Fruit fly (Drosophila melanogaster) Kc167 (cell line): ENCODE data around the gene Invadolysin.

Experiments
- Myc ChIP-seq: fragments of >200 bp; optimal IDR thresholded peaks from 2 replicates; lab custom pipeline; 2017; ENCODE audit warnings: missing external identifiers
- Sin3A ChIP-seq: fragments of >200 bp; optimal IDR thresholded peaks from 2 replicates; lab custom pipeline; 2018; ENCODE audit warnings: missing external identifiers
- h ChIP-seq: fragments of >200 bp; optimal IDR thresholded peaks from 3 replicates; lab custom pipeline; 2018; ENCODE audit warnings: missing external identifiers
- insv ChIP-seq: fragments of >200 bp; optimal IDR thresholded peaks from 3 replicates; lab custom pipeline; 2018; ENCODE audit warnings: missing external identifiers
- psq ChIP-seq: fragments of >200 bp; optimal IDR thresholded peaks from 2 replicates; lab custom pipeline; 2017; ENCODE audit warnings: missing external identifiers
- ttk ChIP-seq: sonication (Bioruptor generic); optimal IDR thresholded peaks from 2 replicates; lab custom pipeline; 2017; ENCODE audit warnings: missing external identifiers

Gene Invadolysin

dm6 chr3R:10130091-10130490, 14.4 kb upstream of the Invadolysin start:
- TF ChIP-seq Sin3A (no peak), ttk (no peak), Myc (lab: Kevin White, UChicago) (no peak), psq (no peak), insv (no peak), h (lab: Kevin White, UChicago) (no peak)

dm6 chr3R:10130975-10131529, 13.4 kb upstream of the Invadolysin start:
- TF ChIP-seq psq (no peak), insv (no peak), ttk (no peak), Sin3A (no peak), h (lab: Kevin White, UChicago) (no peak), Myc (lab: Kevin White, UChicago) (no peak)

dm6 chr3R:10132906-10133416, 11.5 kb upstream of the Invadolysin start:
- no peak for TF ChIP-seq h (lab: Kevin White, UChicago)
- no peak for TF ChIP-seq Sin3A
- TF ChIP-seq insv: no peak
- TF ChIP-seq ttk: no peak
- TF ChIP-seq Myc (lab: Kevin White, UChicago): no peak
- no peak for TF ChIP-seq psq

- TF ChIP-seq Myc (lab: Kevin White, UChicago) (no peak), Sin3A (no peak), insv (no peak), psq (peak; percentile 69), h (lab: Kevin White, UChicago) (no peak)
Measured at dm6 chr3R:10133419-10134340, 10.8 kb upstream of the Invadolysin start.

- TF ChIP-seq psq (peak; percentile 23), insv (no peak)
Measured at dm6 chr3R:10134341-10134668, 10.2 kb upstream of the Invadolysin start.

dm6 chr3R:10135011-10135410, 9.5 kb upstream of the Invadolysin start:
- TF ChIP-seq Myc (lab: Kevin White, UChicago) (no peak), Sin3A (no peak), h (lab: Kevin White, UChicago) (no peak), insv (no peak), psq (no peak), ttk (no peak)

- no peak for TF ChIP-seq Sin3A
- no peak for TF ChIP-seq ttk
- TF ChIP-seq insv: no peak
- no peak for TF ChIP-seq h (lab: Kevin White, UChicago)
- no peak for TF ChIP-seq Myc (lab: Kevin White, UChicago)
Measured at dm6 chr3R:10137801-10138200, 6.7 kb upstream of the Invadolysin start.

- TF ChIP-seq Myc (lab: Kevin White, UChicago) (no peak), insv (no peak), Sin3A (no peak), h (lab: Kevin White, UChicago) (no peak), psq (no peak), ttk (no peak)
Measured at dm6 chr3R:10138900-10139299, 5.6 kb upstream of the Invadolysin start.

dm6 chr3R:10139649-10140598, 4.5 kb upstream of the Invadolysin start, which contains the start of gene tws:
TSS of gene tws (minus strand) at chr3R:10139772.
- TF ChIP-seq insv (no peak), h (lab: Kevin White, UChicago) (no peak), Myc (lab: Kevin White, UChicago) (no peak), Sin3A (no peak), ttk (no peak), psq (no peak)

- TF ChIP-seq Myc (lab: Kevin White, UChicago) (no peak), ttk (no peak), Sin3A (no peak), h (lab: Kevin White, UChicago) (no peak), insv (no peak), psq (no peak)
Measured at dm6 chr3R:10142770-10143169, 1.7 kb upstream of the Invadolysin start, which contains the start of gene CG42759. TSS of gene CG42759 (plus strand) at chr3R:10143070.

- TF ChIP-seq h (lab: Kevin White, UChicago) (no peak), insv (no peak), psq (no peak), Myc (lab: Kevin White, UChicago) (no peak), Sin3A (no peak), ttk (no peak)
Measured at dm6 chr3R:10147176-10147575, 2.7 kb downstream of the Invadolysin start.

- TF ChIP-seq insv (no peak), psq (no peak), h (lab: Kevin White, UChicago) (no peak), Sin3A (no peak), Myc (lab: Kevin White, UChicago) (no peak), ttk (no peak)
Measured at dm6 chr3R:10148376-10148887, 4.0 kb downstream of the Invadolysin start.
